Fruit fly (Drosophila melanogaster): Measurements from ENCODE around the gene WDR79.

Gene WDR79

dm6 chr2L:6080329-6080728 is 47.2 kb downstream of the WDR79 start:
- no peak for TF ChIP-seq EcR (GFP tag; optimal IDR thresholded peaks at IDR 0.05)
- 0 out of 3 replicates have a peak, but pooled peaks have one; percentile 38 for TF ChIP-seq CG4496 (GFP tag; IDR thresholded peaks at IDR 0.05)
- TF ChIP-seq fd96Ca (GFP tag; IDR thresholded peaks at IDR 0.05), result 0 out of 3 replicates have a peak, but pooled peaks have one; percentile 23
- no peak for TF ChIP-seq CG8159 (tag; optimal IDR thresholded peaks at IDR 0.05)

- peak; percentile 75 for TF ChIP-seq CG32121 (GFP tag; IDR thresholded peaks at IDR 0.05)
- TF ChIP-seq Pif1A (GFP tag; optimal IDR thresholded peaks at IDR 0.05), result no peak
- peak; percentile 47; the same call in 1 of the 2 replicates for TF ChIP-seq Ets98B (GFP tag; IDR thresholded peaks at IDR 0.05)
- TF ChIP-seq rn (GFP tag; IDR thresholded peaks at IDR 0.05), result no peak
- peak; percentile 1 for TF ChIP-seq gl (tag; optimal IDR thresholded peaks at IDR 0.05)
- TF ChIP-seq CG8301 (tag; optimal IDR thresholded peaks at IDR 0.05), result peak; percentile 5
- TF ChIP-seq CG14655 (GFP tag; optimal IDR thresholded peaks at IDR 0.05), result no peak
- TF ChIP-seq EcR (GFP tag; optimal IDR thresholded peaks at IDR 0.05), result peak; percentile 100
- TF ChIP-seq CG13204 (GFP tag; optimal IDR thresholded peaks at IDR 0.05), result peak; percentile 72
- TF ChIP-seq CG17806 (tag; optimal IDR thresholded peaks at IDR 0.05), result no peak
- TF ChIP-seq Snoo (tag; optimal IDR thresholded peaks at IDR 0.05), result peak; percentile 56
- no peak for TF ChIP-seq CG15710 (tag; optimal IDR thresholded peaks at IDR 0.05)
- peak; percentile 29; the same call in 1 of the 3 replicates for TF ChIP-seq fd96Ca (GFP tag; IDR thresholded peaks at IDR 0.05)
- TF ChIP-seq CG4496 (GFP tag; IDR thresholded peaks at IDR 0.05), result peak; percentile 57
These were observed 48.7 kb downstream of the WDR79 start for dm6 chr2L:6078757-6079351.

DNA sequence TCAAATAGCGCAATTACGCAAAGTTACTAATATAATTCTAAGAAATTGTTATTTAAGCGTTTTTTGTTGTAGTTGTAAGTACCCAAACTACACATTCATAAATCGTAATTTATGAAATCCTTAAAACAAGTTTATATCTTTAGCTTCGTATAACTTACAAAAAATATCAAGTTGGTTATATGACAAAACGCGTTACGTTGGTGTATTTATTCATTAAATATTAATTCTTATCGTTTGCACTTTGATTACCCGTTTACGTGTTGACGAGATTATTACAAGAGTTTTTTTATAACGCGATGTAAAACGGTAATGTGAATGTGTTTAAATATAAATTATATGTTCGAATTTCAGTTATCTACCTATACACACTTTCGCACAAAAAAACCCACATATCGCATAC is 49.9 kb downstream of the WDR79 start:
- TF ChIP-seq CG17806 (tag; optimal IDR thresholded peaks at IDR 0.05), result no peak
- no peak for TF ChIP-seq Pif1B (GFP tag; optimal IDR thresholded peaks at IDR 0.05)
- no peak for TF ChIP-seq CG4496 (GFP tag; IDR thresholded peaks at IDR 0.05)

- TF ChIP-seq gl (tag; optimal IDR thresholded peaks at IDR 0.05), result no peak
- no peak for TF ChIP-seq CG34367 (tag; optimal IDR thresholded peaks at IDR 0.05)
- TF ChIP-seq CG10348 (GFP tag; IDR thresholded peaks at IDR 0.05), result no peak
- TF ChIP-seq CG14655 (GFP tag; optimal IDR thresholded peaks at IDR 0.05), result no peak
- no peak for TF ChIP-seq CG8159 (tag; optimal IDR thresholded peaks at IDR 0.05)
- no peak for TF ChIP-seq Pif1B (GFP tag; optimal IDR thresholded peaks at IDR 0.05)
- TF ChIP-seq Ets98B (GFP tag; IDR thresholded peaks at IDR 0.05), result no peak
- TF ChIP-seq fd96Ca (GFP tag; IDR thresholded peaks at IDR 0.05), result no peak
- TF ChIP-seq CG9948 (tag; optimal IDR thresholded peaks at IDR 0.05), result no peak
- TF ChIP-seq rn (GFP tag; IDR thresholded peaks at IDR 0.05), result no peak
- no peak for TF ChIP-seq CG17806 (tag; optimal IDR thresholded peaks at IDR 0.05)
- no peak for TF ChIP-seq EcR (GFP tag; optimal IDR thresholded peaks at IDR 0.05)
These were observed 50.7 kb downstream of the WDR79 start for dm6 chr2L:6076829-6077364.

- TF ChIP-seq CG10348 (GFP tag; IDR thresholded peaks at IDR 0.05), result no peak
- no peak for TF ChIP-seq CG17806 (tag; optimal IDR thresholded peaks at IDR 0.05)
- TF ChIP-seq rn (GFP tag; IDR thresholded peaks at IDR 0.05), result no peak
- TF ChIP-seq D1 (tag; optimal IDR thresholded peaks at IDR 0.05), result no peak
- TF ChIP-seq Pif1B (GFP tag; optimal IDR thresholded peaks at IDR 0.05), result no peak
- no peak for TF ChIP-seq CG15710 (tag; optimal IDR thresholded peaks at IDR 0.05)
- TF ChIP-seq CG8159 (tag; optimal IDR thresholded peaks at IDR 0.05), result no peak
- no peak for TF ChIP-seq CG8301 (tag; optimal IDR thresholded peaks at IDR 0.05)
- TF ChIP-seq Snoo (tag; optimal IDR thresholded peaks at IDR 0.05), result no peak
- TF ChIP-seq Pif1A (GFP tag; optimal IDR thresholded peaks at IDR 0.05), result no peak
- TF ChIP-seq CG12605 (GFP tag; IDR thresholded peaks at IDR 0.05), result no peak
- no peak for TF ChIP-seq CG32121 (GFP tag; IDR thresholded peaks at IDR 0.05)
- no peak for TF ChIP-seq gl (tag; optimal IDR thresholded peaks at IDR 0.05)
- no peak for TF ChIP-seq Ets98B (GFP tag; IDR thresholded peaks at IDR 0.05)
- TF ChIP-seq CG13204 (GFP tag; optimal IDR thresholded peaks at IDR 0.05), result no peak
- no peak for TF ChIP-seq CG9948 (tag; optimal IDR thresholded peaks at IDR 0.05)
- no peak for TF ChIP-seq EcR (GFP tag; optimal IDR thresholded peaks at IDR 0.05)
- no peak for TF ChIP-seq CG4496 (GFP tag; IDR thresholded peaks at IDR 0.05)
- no peak for TF ChIP-seq CG34367 (tag; optimal IDR thresholded peaks at IDR 0.05)
These were observed 51.4 kb downstream of the WDR79 start for dm6 chr2L:6076143-6076542.
